Fruit fly (Drosophila melanogaster): ENCODE measurements around the gene Ibf2.

Gene Ibf2

dm6 chr3R:9227330-9227729 lies 31.0 kb downstream of the Ibf2 start (continued):
- TF ChIP-seq org-1 (GFP tag; optimal IDR thresholded peaks at IDR 0.05) = peak; percentile 49
- TF ChIP-seq CG10959 (GFP tag; IDR thresholded peaks at IDR 0.05) = no peak
- peak; percentile 75 for TF ChIP-seq fd96Cb (tag; optimal IDR thresholded peaks at IDR 0.05)
- TF ChIP-seq Dfd (GFP tag; optimal IDR thresholded peaks at IDR 0.05) = no peak
- peak; percentile 39 for TF ChIP-seq salm (tag; optimal IDR thresholded peaks at IDR 0.05)
- peak; percentile 3 for TF ChIP-seq CG17568 (GFP tag; optimal IDR thresholded peaks at IDR 0.05)
- peak; percentile 73 for TF ChIP-seq cas (GFP tag; IDR thresholded peaks at IDR 0.05)
- peak; percentile 30 for TF ChIP-seq Fer2 (tag; optimal IDR thresholded peaks at IDR 0.05)
- peak; percentile 31 for TF ChIP-seq CG11723 (GFP tag; optimal IDR thresholded peaks at IDR 0.05)
- peak; percentile 79 for TF ChIP-seq CG2120 (GFP tag; optimal IDR thresholded peaks at IDR 0.05)
- peak; percentile 89 for TF ChIP-seq Meics (GFP tag; optimal IDR thresholded peaks at IDR 0.05)
- TF ChIP-seq Xrp1 (GFP tag; IDR thresholded peaks at IDR 0.05) = peak; percentile 67; the same call in 1 of the 2 replicates
- peak; percentile 41 for TF ChIP-seq CG10979 (tag; optimal IDR thresholded peaks at IDR 0.05)
- peak; percentile 74 for TF ChIP-seq CG9215 (GFP tag; IDR thresholded peaks at IDR 0.05)
- TF ChIP-seq schlank (tag; optimal IDR thresholded peaks at IDR 0.05) = no peak
- TF ChIP-seq CG15073 (GFP tag; optimal IDR thresholded peaks at IDR 0.05) = no peak
- no peak for TF ChIP-seq CG4617 (GFP tag; optimal IDR thresholded peaks at IDR 0.05; ENCODE audit: borderline replicate concordance)
- no peak for TF ChIP-seq ato (GFP tag; IDR thresholded peaks at IDR 0.05; ENCODE audit: partially characterized antibody)
- peak; percentile 82 for TF ChIP-seq CoRest (tag; optimal IDR thresholded peaks at IDR 0.05)
- TF ChIP-seq CG42726 (GFP tag; IDR thresholded peaks at IDR 0.05; ENCODE audit: partially characterized antibody) = no peak
- TF ChIP-seq Sox102F (GFP tag; optimal IDR thresholded peaks at IDR 0.05) = peak; percentile 80
- TF ChIP-seq ase (GFP tag; IDR thresholded peaks at IDR 0.05) = peak; percentile 73; the same call in 2 of the 3 replicates
- peak; percentile 38; the same call in 1 of the 2 replicates for TF ChIP-seq Awh (GFP tag; IDR thresholded peaks at IDR 0.05)
- peak; percentile 41; the same call in 1 of the 2 replicates for TF ChIP-seq ap (GFP tag; IDR thresholded peaks at IDR 0.05)
- TF ChIP-seq CG12942 (GFP tag; optimal IDR thresholded peaks at IDR 0.05) = peak; percentile 66
- no peak for TF ChIP-seq pros (GFP tag; optimal IDR thresholded peaks at IDR 0.05)
- peak; percentile 24 for TF ChIP-seq mam (GFP tag; optimal IDR thresholded peaks at IDR 0.05)
- TF ChIP-seq hth (optimal IDR thresholded peaks at IDR 0.05) = no peak
- TF ChIP-seq CG12155 (GFP tag; optimal IDR thresholded peaks at IDR 0.05) = peak; percentile 74
- TF ChIP-seq Optix (GFP tag; IDR thresholded peaks at IDR 0.05) = peak; percentile 52; the same call in 1 of the 3 replicates
- peak; percentile 23 for TF ChIP-seq CG15696 (tag; optimal IDR thresholded peaks at IDR 0.05)
- TF ChIP-seq psq (GFP tag; optimal IDR thresholded peaks at IDR 0.05) = no peak
- no peak for TF ChIP-seq CG4282 (GFP tag; optimal IDR thresholded peaks at IDR 0.05)
- peak; percentile 82 for TF ChIP-seq CG17361 (GFP tag; IDR thresholded peaks at IDR 0.05)
- TF ChIP-seq CG32532 (GFP tag; IDR thresholded peaks at IDR 0.05) = peak; percentile 89
- peak; percentile 43 for TF ChIP-seq CG4820 (GFP tag; optimal IDR thresholded peaks at IDR 0.05)
- peak; percentile 81 for TF ChIP-seq ranshi (GFP tag; IDR thresholded peaks at IDR 0.05)
- TF ChIP-seq MBD-R2 (GFP tag; IDR thresholded peaks at IDR 0.05) = peak; percentile 39; the same call in 1 of the 2 replicates
- TF ChIP-seq CG1024 (GFP tag; IDR thresholded peaks at IDR 0.05) = peak; percentile 35; the same call in 1 of the 2 replicates
- no peak; the same call in 1 of the 2 replicates for TF ChIP-seq GATAe (GFP tag; conservative IDR thresholded peaks at IDR 0.05)
- peak; percentile 83 for TF ChIP-seq CG31441 (GFP tag; IDR thresholded peaks at IDR 0.05)
- no peak for TF ChIP-seq Hey (tag; optimal IDR thresholded peaks at IDR 0.05)
- peak; percentile 67 for TF ChIP-seq CG14667 (GFP tag; IDR thresholded peaks at IDR 0.05)
- TF ChIP-seq wdn (GFP tag; IDR thresholded peaks at IDR 0.05) = peak; percentile 49; the same call in 1 of the 2 replicates
- TF ChIP-seq Lim3 (GFP tag; IDR thresholded peaks at IDR 0.05) = 0 out of 2 replicates have a peak, but pooled peaks have one; percentile 20
- TF ChIP-seq bcd (GFP tag; optimal IDR thresholded peaks at IDR 0.05) = peak; percentile 83
- peak; percentile 83 for TF ChIP-seq Med (GFP tag)
- TF ChIP-seq CG10462 (GFP tag; optimal IDR thresholded peaks at IDR 0.05) = peak; percentile 56
- TF ChIP-seq CG6854 (GFP tag; optimal IDR thresholded peaks at IDR 0.05) = peak; percentile 40
- peak; percentile 78 for TF ChIP-seq stc (GFP tag; IDR thresholded peaks at IDR 0.05)
- no peak for TF ChIP-seq bowl (GFP tag; IDR thresholded peaks at IDR 0.05)
- TF ChIP-seq zen (tag; optimal IDR thresholded peaks at IDR 0.05) = peak; percentile 25

All from whole organism, embryonic.